Comparison of ENCODE assay signal across 4 worm cellular contexts in genomic region chrIII:1206331-1206730, ce11.
TF ChIP-seq lines count a peak whose summit lies in the region.

No protein-coding gene starts in this region.

TF ChIP-seq in whole organism, L3 larva, 47 proteins besides CTCF, POLR2A, EP300 and RAD21:
- TF ChIP-seq ceh-28 (tag; optimal IDR thresholded peaks at IDR 0.05; lab: Kevin White, UChicago) (peak; percentile 81), nhr-23 (tag; optimal IDR thresholded peaks at IDR 0.05; lab: Kevin White, UChicago) (no peak), ztf-4 (tag; optimal IDR thresholded peaks at IDR 0.05; lab: Kevin White, UChicago) (no peak), sea-2 (GFP tag; optimal IDR thresholded peaks at IDR 0.05; lab: Kevin White, UChicago) (no peak), aly-2 (tag; optimal IDR thresholded peaks at IDR 0.05; lab: Kevin White, UChicago) (no peak), fos-1 (tag; optimal IDR thresholded peaks at IDR 0.05; lab: Kevin White, UChicago) (no peak), fkh-10 (GFP tag; optimal IDR thresholded peaks at IDR 0.05; lab: Kevin White, UChicago) (no peak)

TF ChIP-seq in whole organism, L4 larva, 104 proteins besides CTCF, POLR2A, EP300 and RAD21:
- no peak for TF ChIP-seq ZK337.2 (GFP tag; IDR thresholded peaks at IDR 0.05; lab: Robert Waterston, UW)
- no peak for TF ChIP-seq ztf-11 (tag; optimal IDR thresholded peaks at IDR 0.05; lab: Kevin White, UChicago)
- peak; percentile 52 for TF ChIP-seq ceh-28 (tag; optimal IDR thresholded peaks at IDR 0.05; lab: Kevin White, UChicago)
- TF ChIP-seq nhr-10 (tag; optimal IDR thresholded peaks at IDR 0.05; lab: Kevin White, UChicago) = no peak
- TF ChIP-seq attf-4 (tag; optimal IDR thresholded peaks at IDR 0.05; lab: Kevin White, UChicago) = no peak

TF ChIP-seq in whole organism, late embryonic, 69 proteins besides CTCF, POLR2A, EP300 and RAD21:
- peak; percentile 4 for TF ChIP-seq ceh-48 (tag; optimal IDR thresholded peaks at IDR 0.05; lab: Kevin White, UChicago)
- TF ChIP-seq npax-4 (tag; optimal IDR thresholded peaks at IDR 0.05; lab: Kevin White, UChicago) = no peak

TF ChIP-seq in whole organism, midembryonic, 9 proteins besides CTCF, POLR2A, EP300 and RAD21:
- TF ChIP-seq ztf-23 (GFP tag; IDR thresholded peaks at IDR 0.05; lab: Robert Waterston, UW) (no peak), T22C8.4 (GFP tag; IDR thresholded peaks at IDR 0.05; lab: Robert Waterston, UW) (peak; percentile 27; the same call in 1 of the 2 replicates)
TF ChIP-seq in whole organism, midembryonic: peak in this region for 1.
